Worm (Caenorhabditis elegans): ENCODE results near the gene C04G6.13.

Gene C04G6.13

DNA sequence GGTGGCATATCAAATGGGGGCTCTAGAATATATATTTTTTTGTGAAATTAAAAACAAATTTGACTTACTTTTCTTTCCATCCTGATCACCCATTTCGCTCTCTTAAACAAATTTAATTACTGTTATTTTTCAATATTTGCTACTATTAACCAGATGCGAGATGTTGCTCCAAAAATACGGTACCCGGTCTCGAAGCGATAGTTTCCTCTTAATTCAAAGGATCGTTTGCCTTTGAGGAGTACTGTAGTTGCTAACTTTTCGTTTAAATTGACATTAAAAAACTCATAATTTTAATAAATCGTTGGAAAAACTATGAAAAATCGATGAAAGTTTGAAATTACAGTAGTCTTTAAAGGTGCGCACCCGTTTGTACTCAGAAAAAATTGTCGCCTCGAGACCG is 10.7 kb upstream of the C04G6.13 start, which contains the start of gene C04G6.4:
TSS of gene C04G6.4 (minus strand) at position 101 of the 400 bp plus-strand sequence.
- no peak for TF ChIP-seq fkh-10 (GFP tag; optimal IDR thresholded peaks at IDR 0.05)
- TF ChIP-seq ceh-62 (tag; optimal IDR thresholded peaks at IDR 0.05), result no peak
- no peak for TF ChIP-seq madf-5 (GFP tag; IDR thresholded peaks at IDR 0.05)
- TF ChIP-seq F44E2.7 (GFP tag; IDR thresholded peaks at IDR 0.05), result no peak
- TF ChIP-seq unc-39 (tag; optimal IDR thresholded peaks at IDR 0.05), result no peak
- TF ChIP-seq pha-4 (GFP tag; IDR thresholded peaks at IDR 0.05), result no peak
- TF ChIP-seq pha-4 (tag; optimal IDR thresholded peaks at IDR 0.05), result no peak
- TF ChIP-seq F49E8.2 (tag; optimal IDR thresholded peaks at IDR 0.05; ENCODE audit: borderline replicate concordance), result no peak
- no peak for TF ChIP-seq unc-130 (GFP tag; optimal IDR thresholded peaks at IDR 0.05)
- no peak for TF ChIP-seq pqm-1 (tag; optimal IDR thresholded peaks at IDR 0.05)
- TF ChIP-seq T26A8.4 (GFP tag; IDR thresholded peaks at IDR 0.05), result no peak
- no peak for TF ChIP-seq D1046.2 (GFP tag; IDR thresholded peaks at IDR 0.05)
- no peak for TF ChIP-seq attf-4 (tag; optimal IDR thresholded peaks at IDR 0.05)
- TF ChIP-seq nhr-48 (tag; optimal IDR thresholded peaks at IDR 0.05), result no peak
- TF ChIP-seq T20F7.1 (GFP tag; optimal IDR thresholded peaks at IDR 0.05), result no peak
- TF ChIP-seq lin-39 (tag; optimal IDR thresholded peaks at IDR 0.05), result no peak
- TF ChIP-seq daf-12 (tag; optimal IDR thresholded peaks at IDR 0.05), result no peak
- no peak for TF ChIP-seq ceh-44 (GFP tag; IDR thresholded peaks at IDR 0.05)
- TF ChIP-seq lsy-2 (tag; optimal IDR thresholded peaks at IDR 0.05), result no peak
- no peak for TF ChIP-seq saeg-2 (GFP tag; IDR thresholded peaks at IDR 0.05)
- TF ChIP-seq fos-1 (tag; optimal IDR thresholded peaks at IDR 0.05), result no peak

DNA sequence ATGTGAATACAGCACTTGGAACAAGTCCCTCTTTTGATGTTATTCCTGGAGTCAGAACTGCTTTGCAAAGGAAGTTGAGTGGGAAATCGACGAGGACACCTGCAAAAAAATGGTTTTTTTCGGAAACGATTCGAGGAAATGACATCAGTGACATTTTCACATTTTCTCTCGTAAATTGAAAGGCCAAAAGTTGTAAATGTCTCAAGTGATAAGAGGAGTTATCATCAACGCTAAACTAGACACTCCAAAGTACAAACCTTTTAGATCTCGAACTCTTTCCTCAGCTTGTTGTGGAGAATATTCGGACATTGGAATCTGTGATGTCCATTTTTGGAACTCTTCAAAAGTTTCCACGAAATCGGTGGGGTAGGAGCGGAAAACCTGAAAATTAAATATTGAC is 9.8 kb upstream of the C04G6.13 start:
- peak; percentile 39 for TF ChIP-seq nhr-28 (tag; optimal IDR thresholded peaks at IDR 0.05)
- TF ChIP-seq nhr-76 (tag; optimal IDR thresholded peaks at IDR 0.05), result no peak
- TF ChIP-seq nhr-25 (tag; optimal IDR thresholded peaks at IDR 0.05; ENCODE audit: borderline replicate concordance, insufficient read depth), result no peak
- TF ChIP-seq daf-12 (tag; optimal IDR thresholded peaks at IDR 0.05), result no peak
- TF ChIP-seq nhr-10 (tag; optimal IDR thresholded peaks at IDR 0.05), result no peak
- no peak for TF ChIP-seq ceh-28 (tag; optimal IDR thresholded peaks at IDR 0.05)
- peak; percentile 25; the same call in 1 of the 2 replicates for TF ChIP-seq dmd-6 (GFP tag; IDR thresholded peaks at IDR 0.05)

DNA sequence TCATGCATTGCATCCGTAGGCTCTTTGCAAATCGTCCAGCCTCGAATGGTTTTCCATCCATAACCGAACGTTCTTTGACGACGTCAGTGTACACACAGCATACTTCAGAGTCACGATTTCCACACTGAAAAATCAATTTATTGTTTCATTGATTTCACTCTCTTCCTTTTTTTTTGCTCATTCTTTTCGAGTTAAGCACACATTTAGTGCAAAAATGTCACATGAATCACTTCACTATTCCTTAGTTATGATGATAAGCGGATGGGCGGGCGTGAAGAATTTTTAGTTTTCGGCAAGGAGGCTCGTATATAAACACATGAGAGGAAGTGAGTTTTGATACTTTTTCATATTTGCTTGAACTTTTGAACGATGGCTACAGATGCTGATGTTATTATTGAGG is 8.6 kb upstream of the C04G6.13 start, which contains the start of gene txt-9:
TSS of gene txt-9 (plus strand) at position 336 of the 400 bp plus-strand sequence.
- TF ChIP-seq aha-1 (tag) (peak; percentile 92), nhr-28 (tag; optimal IDR thresholded peaks at IDR 0.05) (peak; percentile 38), hlh-30 (tag; optimal IDR thresholded peaks at IDR 0.05; ENCODE audit: insufficient read depth) (peak; percentile 17), unc-62 (GFP tag; optimal IDR thresholded peaks at IDR 0.05 in 1 of 2) (peak in 1 of 2 experiments; percentile 77), unc-62 (tag; optimal IDR thresholded peaks at IDR 0.05) (no peak), hmg-1.1 (GFP tag; IDR thresholded peaks at IDR 0.05) (no peak), daf-16 (GFP tag; optimal IDR thresholded peaks at IDR 0.05) (no peak), daf-16 (tag; optimal IDR thresholded peaks at IDR 0.05) (peak; percentile 1)

DNA sequence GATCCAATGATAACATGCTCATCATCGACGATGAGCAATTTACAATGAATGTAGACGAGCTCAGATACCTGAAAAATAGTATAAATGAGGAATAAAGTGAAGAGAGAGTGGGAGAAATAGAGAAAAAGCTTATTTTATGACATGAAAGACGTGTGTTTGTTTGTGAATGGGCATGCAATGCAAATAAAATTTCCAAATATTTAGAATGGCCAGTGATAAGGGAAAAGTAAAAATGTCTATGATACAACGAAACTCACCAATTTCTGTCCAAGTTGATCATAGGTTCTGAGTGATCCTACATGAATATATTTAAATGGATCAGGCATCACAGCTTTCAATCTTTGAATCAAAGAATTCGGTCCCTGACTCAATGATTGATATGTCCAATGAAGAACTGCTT is 7.9 kb upstream of the C04G6.13 start:
- no peak for TF ChIP-seq mxl-3 (GFP tag; optimal IDR thresholded peaks at IDR 0.05)
- peak; percentile 15 for TF ChIP-seq nhr-28 (tag; optimal IDR thresholded peaks at IDR 0.05)
- peak; percentile 19 for TF ChIP-seq pqm-1 (tag; optimal IDR thresholded peaks at IDR 0.05)
- TF ChIP-seq madf-9 (GFP tag; conservative IDR thresholded peaks at IDR 0.05), result no peak
- TF ChIP-seq dve-1 (tag; optimal IDR thresholded peaks at IDR 0.05; ENCODE audit: insufficient read depth), result peak; percentile 33
- TF ChIP-seq aha-1 (tag), result peak; percentile 64
- TF ChIP-seq mes-2 (tag; optimal IDR thresholded peaks at IDR 0.05; ENCODE audit: poor library complexity, severe bottlenecking), result peak; percentile 25
- no peak for TF ChIP-seq daf-16 (GFP tag; optimal IDR thresholded peaks at IDR 0.05)
- peak; percentile 39 for TF ChIP-seq daf-16 (tag; optimal IDR thresholded peaks at IDR 0.05)
